Worm (Caenorhabditis elegans): ENCODE results near the gene F44B9.8.

F44B9.8 gene

DNA sequence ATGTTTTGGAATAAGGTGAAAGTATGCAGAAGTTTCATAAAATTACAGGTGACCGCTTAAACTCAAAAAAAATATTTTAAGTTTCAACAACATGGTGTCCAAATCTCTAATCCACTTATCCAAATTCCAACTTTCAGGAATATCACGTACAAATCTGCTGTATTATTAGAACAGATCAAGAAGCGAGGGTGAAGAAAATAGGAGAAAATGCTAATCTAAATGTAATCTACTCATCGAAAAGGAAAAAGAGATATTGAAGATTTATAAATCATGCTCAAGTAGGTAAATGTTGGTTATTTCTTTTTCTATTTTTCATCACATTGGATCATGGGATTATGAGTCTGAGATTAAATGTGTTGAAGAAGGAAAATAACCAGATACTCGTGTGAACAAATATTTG lies 27.9 kb downstream of the F44B9.8 start:
- TF ChIP-seq ceh-43 (GFP tag; optimal IDR thresholded peaks at IDR 0.05) (no peak), lin-13 (tag; optimal IDR thresholded peaks at IDR 0.05) (no peak), mep-1 (tag; optimal IDR thresholded peaks at IDR 0.05) (no peak), blmp-1 (tag; optimal IDR thresholded peaks at IDR 0.05) (no peak), nhr-76 (tag; optimal IDR thresholded peaks at IDR 0.05) (no peak), flh-1 (GFP tag; optimal IDR thresholded peaks at IDR 0.05) (no peak), ceh-83 (GFP tag; optimal IDR thresholded peaks at IDR 0.05) (no peak)

ce11 chrIII:7997447-7998046 lies 31.9 kb downstream of the F44B9.8 start:
- TF ChIP-seq sptf-1 (tag; optimal IDR thresholded peaks at IDR 0.05) (no peak), zip-8 (tag; optimal IDR thresholded peaks at IDR 0.05) (no peak), unc-39 (tag; optimal IDR thresholded peaks at IDR 0.05) (no peak), nhr-28 (tag; optimal IDR thresholded peaks at IDR 0.05) (no peak), nhr-76 (tag; optimal IDR thresholded peaks at IDR 0.05) (no peak), mls-2 (tag; optimal IDR thresholded peaks at IDR 0.05) (no peak), elt-1 (tag; optimal IDR thresholded peaks at IDR 0.05; ENCODE audit: borderline replicate concordance, insufficient read depth) (no peak), pha-4 (tag; optimal IDR thresholded peaks at IDR 0.05) (no peak), drap-1 (GFP tag; optimal IDR thresholded peaks at IDR 0.05) (no peak), nhr-12 (tag; optimal IDR thresholded peaks at IDR 0.05) (no peak), M03D4.4 (tag; optimal IDR thresholded peaks at IDR 0.05) (no peak), snpc-4 (tag; optimal IDR thresholded peaks at IDR 0.05) (no peak), tbx-8 (GFP tag; optimal IDR thresholded peaks at IDR 0.05) (no peak), ceh-43 (GFP tag; optimal IDR thresholded peaks at IDR 0.05) (no peak), lsy-2 (tag; optimal IDR thresholded peaks at IDR 0.05) (no peak)

DNA sequence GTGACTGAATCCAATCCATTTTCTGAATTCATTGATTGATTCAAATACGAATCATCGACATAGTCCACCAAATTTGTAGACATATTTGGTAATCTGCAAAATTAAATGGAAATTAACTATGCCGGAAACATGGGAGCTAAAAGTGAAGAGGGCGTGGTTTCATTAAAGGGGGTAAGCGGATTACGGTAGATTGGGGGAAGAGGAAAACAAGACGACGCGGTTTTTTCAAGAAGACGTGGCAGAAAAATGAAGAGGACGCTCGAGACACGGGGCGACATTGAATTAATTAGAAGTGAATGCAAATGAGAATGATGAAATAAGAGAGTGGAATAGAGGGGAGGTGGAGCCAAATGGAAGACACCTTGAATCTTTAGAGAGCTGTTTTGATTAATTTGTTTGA lies 33.1 kb downstream of the F44B9.8 start, which contains the start of gene npr-17:
Gene npr-17, minus strand, starts transcription at position 101 of the 400 bp plus-strand sequence.
- no peak for TF ChIP-seq ham-2 (GFP tag; optimal IDR thresholded peaks at IDR 0.05)
- no peak for TF ChIP-seq mep-1 (tag; optimal IDR thresholded peaks at IDR 0.05)
- no peak for TF ChIP-seq ces-1 (GFP tag; optimal IDR thresholded peaks at IDR 0.05)
- TF ChIP-seq cnd-1 (tag; optimal IDR thresholded peaks at IDR 0.05): no peak
- TF ChIP-seq elt-1 (tag; optimal IDR thresholded peaks at IDR 0.05; ENCODE audit: borderline replicate concordance, insufficient read depth): no peak
- TF ChIP-seq ceh-43 (GFP tag; optimal IDR thresholded peaks at IDR 0.05): no peak
- no peak for TF ChIP-seq nhr-28 (tag; optimal IDR thresholded peaks at IDR 0.05)
- TF ChIP-seq blmp-1 (tag; optimal IDR thresholded peaks at IDR 0.05): no peak
- TF ChIP-seq elt-3 (tag; optimal IDR thresholded peaks at IDR 0.05): no peak
- no peak for TF ChIP-seq nhr-237 (tag; optimal IDR thresholded peaks at IDR 0.05)
- TF ChIP-seq unc-62 (GFP tag; optimal IDR thresholded peaks at IDR 0.05): no peak
- TF ChIP-seq sem-2 (GFP tag; optimal IDR thresholded peaks at IDR 0.05): no peak
- TF ChIP-seq sptf-1 (tag; optimal IDR thresholded peaks at IDR 0.05): no peak

- TF ChIP-seq ham-2 (GFP tag; optimal IDR thresholded peaks at IDR 0.05) (no peak), bed-3 (GFP tag; optimal IDR thresholded peaks at IDR 0.05) (no peak), ztf-11 (tag; optimal IDR thresholded peaks at IDR 0.05) (no peak), nhr-12 (tag; optimal IDR thresholded peaks at IDR 0.05) (no peak), lsy-2 (tag; optimal IDR thresholded peaks at IDR 0.05) (no peak), flh-1 (GFP tag; optimal IDR thresholded peaks at IDR 0.05) (no peak), ces-1 (GFP tag; optimal IDR thresholded peaks at IDR 0.05) (no peak), pha-4 (tag; optimal IDR thresholded peaks at IDR 0.05) (no peak), nhr-76 (tag; optimal IDR thresholded peaks at IDR 0.05) (no peak), nhr-237 (tag; optimal IDR thresholded peaks at IDR 0.05) (no peak), blmp-1 (tag; optimal IDR thresholded peaks at IDR 0.05) (no peak), unc-62 (GFP tag; optimal IDR thresholded peaks at IDR 0.05) (no peak)
Observed at ce11 chrIII:7986585-7987171, 42.8 kb downstream of the F44B9.8 start, which contains the start of gene hrpk-2. TSS of gene hrpk-2 (plus strand) at chrIII:7987121.

DNA sequence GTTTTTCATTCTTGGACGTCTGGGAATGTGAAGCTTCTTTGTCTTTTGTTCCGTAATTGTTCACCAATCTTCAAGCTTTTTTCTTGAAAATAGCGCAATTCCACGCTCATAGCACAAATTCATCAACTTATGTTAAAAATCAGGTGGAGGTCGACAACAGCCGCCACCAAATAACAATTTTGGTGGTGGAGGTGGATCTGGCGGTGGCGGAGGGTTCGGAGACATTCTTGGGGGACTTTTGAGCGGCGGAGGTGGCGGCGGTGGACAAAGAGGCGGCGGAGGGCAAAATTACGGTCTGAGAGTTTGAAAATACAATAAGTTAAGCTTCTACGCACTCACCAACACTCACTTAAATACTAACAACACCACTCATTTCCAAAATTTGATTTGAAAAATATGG lies 47.5 kb downstream of the F44B9.8 start:
- TF ChIP-seq nhr-12 (tag; optimal IDR thresholded peaks at IDR 0.05): no peak
- no peak for TF ChIP-seq mep-1 (tag; optimal IDR thresholded peaks at IDR 0.05)
- no peak for TF ChIP-seq drap-1 (GFP tag; optimal IDR thresholded peaks at IDR 0.05)
- TF ChIP-seq lsy-2 (tag; optimal IDR thresholded peaks at IDR 0.05): no peak
- no peak for TF ChIP-seq ces-1 (GFP tag; optimal IDR thresholded peaks at IDR 0.05)
- TF ChIP-seq blmp-1 (tag; optimal IDR thresholded peaks at IDR 0.05): no peak
- no peak for TF ChIP-seq ceh-43 (GFP tag; optimal IDR thresholded peaks at IDR 0.05)
- TF ChIP-seq ceh-39 (tag; optimal IDR thresholded peaks at IDR 0.05): no peak
- TF ChIP-seq ceh-83 (GFP tag; optimal IDR thresholded peaks at IDR 0.05): no peak
- TF ChIP-seq tbx-8 (GFP tag; optimal IDR thresholded peaks at IDR 0.05): no peak
- no peak for TF ChIP-seq M03D4.4 (tag; optimal IDR thresholded peaks at IDR 0.05)
- TF ChIP-seq flh-1 (GFP tag; optimal IDR thresholded peaks at IDR 0.05): no peak
- no peak for TF ChIP-seq nhr-76 (tag; optimal IDR thresholded peaks at IDR 0.05)

All from whole organism, mixed stage, embryonic.